Fruit fly (Drosophila melanogaster) whole organism, prepupa: Measurements from ENCODE around the gene CG13599.

Source experiments
- CG32006 ChIP-seq: fragments of 200-800 bp; sonication (Bioruptor generic); optimal IDR thresholded peaks from 3 replicates; lab custom pipeline; 2017; ENCODE audit warnings: missing biosample characterization, mild to moderate bottlenecking, missing genetic modification characterization
- CG8632 ChIP-seq: fragments of 200-800 bp; sonication (Bioruptor generic); optimal IDR thresholded peaks from 3 replicates; lab custom pipeline; 2016; ENCODE audit warnings: missing biosample characterization, missing genetic modification characterization
- Gug ChIP-seq: fragments of 200-800 bp; sonication (Bioruptor generic); IDR thresholded peaks from 2 replicates; pipeline ENCODE4 v1.3.6; 2022; ENCODE audit warnings: missing biosample characterization, missing genetic modification characterization
- Hr39 ChIP-seq: fragments of 200-800 bp; sonication (Bioruptor generic); optimal IDR thresholded peaks from 2 replicates; lab custom pipeline; 2016; ENCODE audit warnings: missing biosample characterization, missing genetic modification characterization

DNA sequence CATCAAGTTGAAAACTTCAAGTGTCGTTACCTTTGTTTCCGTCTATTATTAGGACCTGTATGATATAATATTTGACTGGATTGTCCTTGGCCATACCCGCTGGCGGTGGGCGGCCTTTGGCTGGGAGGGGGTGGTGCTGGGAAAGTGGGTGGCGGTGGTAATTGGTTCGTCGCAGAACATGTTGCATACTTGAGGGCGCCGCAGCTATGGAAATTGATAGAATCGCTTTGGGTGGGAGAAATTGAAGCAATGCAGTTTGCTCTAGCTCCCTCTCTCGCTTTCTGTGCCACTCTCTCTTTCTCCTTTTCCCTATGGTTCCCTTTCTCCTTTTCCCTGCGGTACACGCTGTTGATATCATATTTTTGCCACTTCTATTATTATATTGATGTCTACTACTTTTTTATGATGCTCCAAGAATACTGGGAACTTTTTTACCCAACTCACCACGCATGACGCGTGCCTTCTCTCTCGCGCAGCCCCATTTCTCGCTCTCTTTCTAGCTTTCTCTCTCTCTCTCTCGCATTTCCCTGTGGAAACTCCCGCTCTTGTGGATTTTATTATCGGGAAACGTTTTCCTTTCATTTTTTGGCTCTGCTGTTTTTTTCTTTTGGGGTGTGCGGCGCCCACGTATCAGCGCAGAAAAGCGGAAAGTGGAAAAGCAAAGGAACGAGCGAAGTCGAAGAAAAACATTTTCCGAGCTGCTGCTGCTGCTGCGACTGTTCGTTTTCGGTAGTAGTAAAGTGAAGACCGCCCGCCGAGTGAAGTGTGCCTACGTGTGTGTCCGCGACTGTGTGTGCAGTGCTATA lies 33.7 kb downstream of the CG13599 start:
- no peak for TF ChIP-seq CG8632 (GFP tag; lab: Kevin White, UChicago)
- no peak for TF ChIP-seq CG32006 (GFP tag; lab: Kevin White, UChicago)
- TF ChIP-seq Gug (GFP tag; lab: Robert Waterston, UW) = no peak
- no peak for TF ChIP-seq Hr39 (GFP tag; lab: Kevin White, UChicago)
